Fruit fly (Drosophila melanogaster) whole organism, wandering third instar larva: Measurements from ENCODE around the gene CG32986.

ENCODE experiments used
- Dfd ChIP-seq: fragments of >200 bp; optimal IDR thresholded peaks from 2 replicates; lab custom pipeline; 2017; ENCODE audit warnings: missing biosample characterization, missing genetic modification characterization
- Dif ChIP-seq: fragments of 200-275, 200-300 bp; sonication (Bioruptor generic); optimal IDR thresholded peaks from 2 replicates; lab custom pipeline; 2018; ENCODE audit warnings: missing biosample characterization, missing genetic modification characterization; ENCODE audit not compliant: partially characterized antibody
- N ChIP-seq: fragments of >200 bp; optimal IDR thresholded peaks from 2 replicates; lab custom pipeline; 2018; ENCODE audit warnings: missing biosample characterization, missing external identifiers, missing genetic modification characterization
- Rel ChIP-seq, 2 experiments: fragments of 200-800 bp; sonication (Bioruptor generic) in 1 of 2; optimal IDR thresholded peaks; 2 replicates in 1 of 2; 3 replicates in 1 of 2; lab custom pipeline; 2016 to 2019; ENCODE audit warnings: mild to moderate bottlenecking in 2 of 2, missing biosample characterization in 2 of 2, missing genetic modification characterization in 2 of 2, moderate library complexity in 1 of 2
- Sp1 ChIP-seq: fragments of 200-800 bp; sonication (Bioruptor generic); optimal IDR thresholded peaks from 3 replicates; lab custom pipeline; 2019; ENCODE audit warnings: missing biosample characterization, mild to moderate bottlenecking, missing genetic modification characterization, moderate library complexity
- fru ChIP-seq: fragments of 200-800 bp; sonication (Bioruptor generic); optimal IDR thresholded peaks from 3 replicates; lab custom pipeline; 2016; ENCODE audit warnings: missing biosample characterization, mild to moderate bottlenecking, missing genetic modification characterization
- h ChIP-seq: fragments of 200-800 bp; sonication (Bioruptor generic); optimal IDR thresholded peaks from 3 replicates; lab custom pipeline; 2016; ENCODE audit warnings: missing biosample characterization, mild to moderate bottlenecking, missing genetic modification characterization
- psq ChIP-seq: fragments of 200-800 bp; sonication (Bioruptor generic); optimal IDR thresholded peaks from 3 replicates; lab custom pipeline; 2017; ENCODE audit warnings: missing biosample characterization, mild to moderate bottlenecking, missing genetic modification characterization, moderate library complexity
- sage ChIP-seq: fragments of 200-800 bp; sonication (Bioruptor generic); optimal IDR thresholded peaks from 2 replicates; lab custom pipeline; 2016; ENCODE audit warnings: missing biosample characterization, mild to moderate bottlenecking, missing genetic modification characterization

- TF ChIP-seq h (peak; percentile 69), Rel (GFP tag; optimal IDR thresholded peaks at IDR 0.05; lab: Kevin White, UChicago) (peak; percentile 71), Rel (tag; optimal IDR thresholded peaks at IDR 0.05; lab: Kevin White, UChicago) (no peak), Sp1 (peak; percentile 74), Dfd (GFP tag; lab: Kevin White, UChicago) (no peak), psq (GFP tag; lab: Kevin White, UChicago) (peak; percentile 48), fru (GFP tag; lab: Kevin White, UChicago) (peak; percentile 71), Dif (GFP tag; lab: Kevin White, UChicago) (peak; percentile 49), N (no peak), sage (GFP tag; lab: Kevin White, UChicago) (peak; percentile 61)
These were observed 35.6 kb downstream of the CG32986 start for dm6 chr2L:8897954-8898713.
